Fruit fly (Drosophila melanogaster): Measurements from ENCODE around the gene Myo95E.

Gene Myo95E

DNA sequence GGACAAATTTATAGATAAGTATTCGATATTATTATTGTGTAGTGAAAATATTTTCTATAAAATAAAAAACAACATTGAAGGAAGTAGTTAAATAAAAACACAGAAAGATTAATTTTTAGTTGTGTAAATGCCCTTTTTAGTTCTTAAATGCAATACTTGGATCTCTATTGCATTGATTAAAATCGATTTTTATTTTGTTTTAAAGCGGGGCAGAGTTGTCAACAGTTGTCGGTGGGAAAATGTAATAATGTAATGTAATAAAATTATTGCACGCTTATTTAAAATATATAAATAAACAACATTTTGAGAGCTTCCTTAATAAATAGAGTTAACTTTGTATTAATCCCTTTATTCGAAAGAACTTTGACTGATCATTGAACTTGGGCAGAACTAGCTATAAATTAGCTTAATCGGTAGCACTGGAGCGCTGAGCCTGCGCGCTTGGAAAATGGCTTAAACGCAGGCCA lies 2.3 kb upstream of the Myo95E start, which contains the start of gene Apc2:
Gene Apc2 (plus strand): TSS at position 411 of the 467 bp plus-strand sequence.
- TF ChIP-seq psq (optimal IDR thresholded peaks at IDR 0.05): no peak
- TF ChIP-seq Dll (optimal IDR thresholded peaks at IDR 0.05): no peak
- no peak for TF ChIP-seq pan (optimal IDR thresholded peaks at IDR 0.05)
- no peak for TF ChIP-seq EcR (GFP tag; optimal IDR thresholded peaks at IDR 0.05)
- no peak for TF ChIP-seq usp (GFP tag; optimal IDR thresholded peaks at IDR 0.05)
- no peak for TF ChIP-seq CG8478 (optimal IDR thresholded peaks at IDR 0.05)

DNA sequence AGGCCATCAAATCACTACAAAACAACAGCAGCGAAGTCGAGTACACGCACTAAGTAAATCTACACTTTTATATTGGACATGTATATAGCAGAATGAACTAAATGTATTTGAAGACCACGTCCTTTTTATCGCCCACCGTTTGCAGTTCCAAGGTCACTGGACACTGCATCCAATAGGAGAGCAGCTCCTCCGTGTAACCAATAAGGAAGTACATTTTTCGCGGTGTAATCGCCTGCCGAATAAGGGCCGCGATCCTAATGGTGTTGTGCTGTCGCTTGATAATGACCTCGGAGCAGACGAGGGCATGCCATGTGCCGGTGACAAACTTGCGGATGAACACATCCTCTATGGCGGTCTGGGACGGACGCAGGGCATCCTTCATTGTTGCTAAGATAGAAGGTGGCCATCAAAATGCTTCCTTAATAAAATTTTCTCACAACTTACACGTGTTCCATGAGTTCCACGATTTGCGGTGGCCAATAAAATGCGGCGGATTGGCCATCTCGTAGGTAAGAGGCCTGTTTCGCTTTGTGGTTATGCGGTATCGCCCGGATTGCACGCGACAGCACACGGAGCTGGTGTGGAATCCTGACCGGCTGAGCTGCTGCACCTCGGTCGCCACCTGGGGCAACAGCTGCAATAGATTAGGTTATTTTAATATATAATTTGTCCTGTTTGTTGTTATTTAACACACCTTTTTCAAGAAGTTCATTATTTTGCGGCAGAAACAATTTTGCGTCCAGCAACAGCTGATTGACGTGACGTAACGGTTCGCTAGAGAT lies 1.7 kb upstream of the Myo95E start, which contains the start of gene mRpS24:
Gene mRpS24 (minus strand): TSS at position 772 of the 782 bp plus-strand sequence.
- TF ChIP-seq pan (optimal IDR thresholded peaks at IDR 0.05) (no peak), psq (optimal IDR thresholded peaks at IDR 0.05) (no peak), usp (GFP tag; optimal IDR thresholded peaks at IDR 0.05) (no peak), EcR (GFP tag; optimal IDR thresholded peaks at IDR 0.05) (no peak), CG8478 (optimal IDR thresholded peaks at IDR 0.05) (no peak), Dll (optimal IDR thresholded peaks at IDR 0.05) (no peak)

DNA sequence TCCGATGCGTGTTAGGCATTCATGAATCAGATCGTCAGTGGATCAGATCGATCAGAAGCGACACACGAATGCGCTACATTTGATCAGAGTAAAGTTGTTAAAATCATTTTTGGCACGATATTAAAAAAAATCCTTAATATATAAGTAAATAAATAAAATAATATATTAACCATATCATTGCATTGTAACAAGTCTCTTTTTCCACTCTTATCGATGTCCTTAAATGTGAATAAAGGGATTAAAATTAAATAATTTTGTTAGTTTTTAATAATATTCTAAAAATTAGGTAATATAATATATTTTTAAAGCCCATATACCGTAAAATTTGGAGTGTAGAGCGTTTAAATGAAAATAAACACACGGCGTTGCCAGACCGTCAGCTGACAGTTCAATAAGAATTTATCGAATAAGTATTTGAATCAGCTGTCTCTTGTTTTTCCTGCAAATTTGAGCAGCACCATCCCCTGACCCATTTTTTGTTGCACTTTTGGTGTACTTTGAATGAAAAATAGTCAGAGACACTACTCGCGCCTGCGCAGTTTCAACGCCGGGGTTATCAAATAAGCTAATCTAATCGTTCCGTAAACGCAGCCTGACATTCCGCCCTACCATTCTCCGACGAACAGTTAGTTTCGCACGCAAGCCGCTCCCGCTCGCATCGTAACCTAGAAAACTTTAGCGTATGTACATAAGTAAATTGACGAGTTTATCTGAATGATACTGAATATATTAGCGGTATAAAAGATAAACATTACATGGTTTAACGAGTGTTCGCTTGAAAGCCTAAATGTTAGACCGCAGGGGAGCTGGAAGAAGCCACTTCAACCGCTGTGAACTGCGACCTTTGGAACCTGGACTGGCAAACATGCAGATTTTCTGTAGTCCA lies 9.1 kb downstream of the Myo95E start, which contains the start of the genes p38a and CG6178:
Gene p38a (minus strand): TSS at position 398 of the 886 bp plus-strand sequence.
Gene CG6178 (plus strand): TSS at position 424 of the 886 bp plus-strand sequence.
- TF ChIP-seq CG8478 (optimal IDR thresholded peaks at IDR 0.05) (no peak), Dll (optimal IDR thresholded peaks at IDR 0.05) (no peak), psq (optimal IDR thresholded peaks at IDR 0.05) (no peak), usp (GFP tag; optimal IDR thresholded peaks at IDR 0.05) (no peak)

DNA sequence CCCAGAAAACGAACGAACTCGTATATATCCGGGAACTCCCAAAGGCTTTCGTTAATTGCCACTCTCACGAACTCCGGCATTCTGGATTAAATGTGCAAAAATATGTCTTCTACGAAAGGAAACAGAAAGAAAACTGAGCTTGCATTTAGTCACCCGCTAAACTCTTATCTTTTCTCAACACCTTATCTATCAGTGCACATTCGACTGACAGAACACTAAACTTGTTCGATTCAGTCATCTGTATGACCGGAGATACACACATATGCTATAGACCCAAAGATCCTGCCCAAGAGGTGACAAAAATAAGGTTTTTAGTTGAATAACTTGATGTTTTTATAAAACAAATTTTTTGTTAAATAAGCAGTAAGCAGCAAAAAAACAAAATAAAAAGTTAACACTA lies 11.2 kb downstream of the Myo95E start, which contains the start of gene p38c:
Gene p38c (minus strand): TSS at position 101 of the 400 bp plus-strand sequence.
- TF ChIP-seq CG8478 (optimal IDR thresholded peaks at IDR 0.05) (no peak), pan (optimal IDR thresholded peaks at IDR 0.05) (no peak), Dll (optimal IDR thresholded peaks at IDR 0.05) (no peak), psq (optimal IDR thresholded peaks at IDR 0.05) (no peak), EcR (GFP tag; optimal IDR thresholded peaks at IDR 0.05) (no peak), usp (GFP tag; optimal IDR thresholded peaks at IDR 0.05) (no peak)

DNA sequence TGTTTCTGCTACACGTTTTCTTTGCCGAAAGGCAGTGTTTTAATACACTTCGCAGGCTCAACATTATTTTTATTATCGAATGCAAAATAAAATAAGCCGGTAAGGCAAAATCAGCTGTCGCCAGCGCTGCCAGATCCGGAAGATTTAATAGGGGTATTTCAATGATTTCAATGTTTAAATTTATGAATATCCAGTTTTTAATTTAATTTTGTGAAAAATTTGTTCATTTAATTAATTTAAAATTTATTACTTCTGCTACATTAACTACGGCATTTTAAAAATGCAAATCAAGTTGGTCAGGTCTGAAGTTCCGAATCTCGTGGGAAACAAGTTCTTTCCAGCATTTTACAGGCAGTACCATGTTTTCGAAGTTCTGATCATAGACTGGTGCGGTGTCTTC lies 12.5 kb downstream of the Myo95E start, which contains the start of gene Slimp:
Gene Slimp (minus strand): TSS at position 130 of the 400 bp plus-strand sequence.
- no peak for TF ChIP-seq usp (GFP tag; optimal IDR thresholded peaks at IDR 0.05)
- no peak for TF ChIP-seq psq (optimal IDR thresholded peaks at IDR 0.05)
- no peak for TF ChIP-seq CG8478 (optimal IDR thresholded peaks at IDR 0.05)
- TF ChIP-seq EcR (GFP tag; optimal IDR thresholded peaks at IDR 0.05): no peak
- no peak for TF ChIP-seq pan (optimal IDR thresholded peaks at IDR 0.05)
- TF ChIP-seq Dll (optimal IDR thresholded peaks at IDR 0.05): no peak

DNA sequence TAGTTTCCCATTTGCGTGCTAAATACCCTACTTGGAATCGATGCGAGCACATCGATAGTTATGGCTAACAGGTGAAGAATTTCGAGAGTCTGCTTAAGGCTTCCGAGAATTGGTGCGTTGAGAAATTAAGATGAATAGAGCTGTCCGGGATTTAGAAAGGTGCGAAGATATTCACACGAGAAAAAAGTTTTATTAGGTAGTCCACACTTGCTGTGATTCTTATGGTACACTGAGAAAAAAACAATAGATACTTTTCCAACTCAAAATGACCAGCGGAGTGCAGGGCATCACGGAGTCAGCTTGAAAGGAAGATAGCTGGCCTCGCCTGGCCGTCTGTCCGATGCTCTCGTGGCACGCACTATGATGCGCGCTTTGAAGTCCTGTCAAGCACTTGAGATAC lies 16.8 kb downstream of the Myo95E start:
- TF ChIP-seq pan (optimal IDR thresholded peaks at IDR 0.05) (no peak), psq (optimal IDR thresholded peaks at IDR 0.05) (no peak), usp (GFP tag; optimal IDR thresholded peaks at IDR 0.05) (no peak), CG8478 (optimal IDR thresholded peaks at IDR 0.05) (no peak), EcR (GFP tag; optimal IDR thresholded peaks at IDR 0.05) (no peak), Dll (optimal IDR thresholded peaks at IDR 0.05) (no peak)

DNA sequence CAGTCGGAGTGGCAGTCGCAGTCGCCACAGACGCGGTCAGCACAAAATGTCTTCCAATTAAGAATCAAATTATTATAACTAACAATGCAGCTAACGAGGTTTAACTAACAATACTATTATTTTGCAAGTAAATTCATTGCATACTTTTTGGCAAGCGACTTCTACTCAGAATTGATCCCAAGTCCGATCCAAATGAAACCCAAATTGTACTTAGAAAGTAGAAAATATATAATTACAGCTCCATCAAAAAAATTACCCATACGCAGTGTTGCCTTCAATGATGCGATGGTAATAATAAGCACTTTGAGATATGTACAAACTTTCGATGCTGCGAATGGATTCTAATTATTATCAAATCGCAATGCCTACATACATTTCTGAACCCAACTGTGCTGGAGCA lies 17.5 kb downstream of the Myo95E start:
- no peak for TF ChIP-seq usp (GFP tag; optimal IDR thresholded peaks at IDR 0.05)
- TF ChIP-seq pan (optimal IDR thresholded peaks at IDR 0.05): no peak
- TF ChIP-seq CG8478 (optimal IDR thresholded peaks at IDR 0.05): no peak
- TF ChIP-seq EcR (GFP tag; optimal IDR thresholded peaks at IDR 0.05): no peak
- no peak for TF ChIP-seq Dll (optimal IDR thresholded peaks at IDR 0.05)
- no peak for TF ChIP-seq psq (optimal IDR thresholded peaks at IDR 0.05)

DNA sequence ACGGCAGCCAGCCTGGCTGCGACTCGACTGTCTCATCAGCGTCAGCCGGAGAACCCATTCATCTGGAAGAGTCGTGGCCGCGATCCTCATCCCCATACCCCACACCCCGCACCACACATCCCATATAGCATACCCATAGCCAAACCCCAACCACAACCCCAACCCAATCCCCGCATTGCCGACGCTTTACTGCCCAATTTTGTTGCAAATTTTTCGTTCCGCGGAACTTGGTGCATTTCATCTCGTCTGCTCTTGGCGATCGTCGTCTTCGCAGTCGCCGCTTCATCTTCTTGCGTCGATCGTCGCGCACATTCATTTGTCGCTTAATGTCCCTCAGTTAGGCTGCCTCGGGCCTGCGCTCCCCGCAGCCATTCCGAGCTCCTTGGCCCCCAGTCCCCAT lies 17.9 kb downstream of the Myo95E start:
- TF ChIP-seq Dll (optimal IDR thresholded peaks at IDR 0.05): peak; percentile 55
- TF ChIP-seq CG8478 (optimal IDR thresholded peaks at IDR 0.05): no peak
- no peak for TF ChIP-seq EcR (GFP tag; optimal IDR thresholded peaks at IDR 0.05)
- TF ChIP-seq psq (optimal IDR thresholded peaks at IDR 0.05): no peak
- no peak for TF ChIP-seq pan (optimal IDR thresholded peaks at IDR 0.05)
- no peak for TF ChIP-seq usp (GFP tag; optimal IDR thresholded peaks at IDR 0.05)

DNA sequence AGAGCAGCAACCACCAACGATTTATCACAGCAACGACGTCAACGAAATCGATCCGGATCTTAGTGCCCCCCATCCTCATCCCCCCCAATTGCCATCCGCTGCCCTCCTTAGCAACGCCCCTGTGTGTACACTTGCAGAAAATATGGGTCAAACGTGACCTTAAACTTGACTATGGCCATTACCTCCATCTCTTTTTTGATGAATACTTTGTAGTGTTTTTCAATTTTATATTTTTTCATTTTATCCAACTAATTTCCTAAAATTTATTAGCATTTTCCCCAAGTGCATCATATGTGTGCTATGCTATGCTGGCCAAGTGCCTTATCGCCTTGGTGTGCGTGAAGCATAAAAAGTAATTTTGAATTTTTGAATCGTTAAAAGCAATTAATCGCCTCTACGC lies 18.3 kb downstream of the Myo95E start:
- TF ChIP-seq pan (optimal IDR thresholded peaks at IDR 0.05) (no peak), usp (GFP tag; optimal IDR thresholded peaks at IDR 0.05) (no peak), Dll (optimal IDR thresholded peaks at IDR 0.05) (no peak), psq (optimal IDR thresholded peaks at IDR 0.05) (no peak), CG8478 (optimal IDR thresholded peaks at IDR 0.05) (no peak), EcR (GFP tag; optimal IDR thresholded peaks at IDR 0.05) (no peak)

DNA sequence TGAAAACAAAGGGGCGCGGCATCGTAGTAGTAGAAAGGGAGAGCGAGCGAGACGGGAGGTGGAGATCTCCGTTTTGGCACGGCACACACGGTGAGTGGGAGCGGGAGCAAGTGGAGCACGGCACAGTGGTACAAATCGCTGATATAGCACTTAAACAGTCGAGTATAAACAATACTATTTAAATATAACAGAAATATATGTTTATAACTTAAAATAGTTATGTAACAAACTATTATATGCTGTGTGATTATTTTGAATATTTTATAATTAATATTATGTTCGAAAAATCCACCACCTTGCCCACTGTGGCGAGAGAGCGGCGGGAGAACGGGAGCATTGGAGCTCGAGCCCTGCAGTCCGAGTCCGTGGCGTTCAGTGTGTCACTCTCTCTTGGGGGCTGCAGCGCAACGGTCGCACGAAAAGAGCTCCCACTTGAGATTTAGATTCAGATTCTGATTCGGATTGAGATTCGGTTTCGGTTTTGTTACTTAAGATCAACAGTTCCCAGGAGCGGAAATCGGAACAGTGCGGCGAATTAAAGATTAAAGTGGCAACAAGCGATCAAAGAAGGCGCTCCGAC lies 20.2 kb downstream of the Myo95E start, which contains the start of gene Kal1:
Gene Kal1 (plus strand): TSS at position 383 of the 580 bp plus-strand sequence.
- TF ChIP-seq Dll (optimal IDR thresholded peaks at IDR 0.05) (peak; percentile 73), psq (optimal IDR thresholded peaks at IDR 0.05) (no peak)

DNA sequence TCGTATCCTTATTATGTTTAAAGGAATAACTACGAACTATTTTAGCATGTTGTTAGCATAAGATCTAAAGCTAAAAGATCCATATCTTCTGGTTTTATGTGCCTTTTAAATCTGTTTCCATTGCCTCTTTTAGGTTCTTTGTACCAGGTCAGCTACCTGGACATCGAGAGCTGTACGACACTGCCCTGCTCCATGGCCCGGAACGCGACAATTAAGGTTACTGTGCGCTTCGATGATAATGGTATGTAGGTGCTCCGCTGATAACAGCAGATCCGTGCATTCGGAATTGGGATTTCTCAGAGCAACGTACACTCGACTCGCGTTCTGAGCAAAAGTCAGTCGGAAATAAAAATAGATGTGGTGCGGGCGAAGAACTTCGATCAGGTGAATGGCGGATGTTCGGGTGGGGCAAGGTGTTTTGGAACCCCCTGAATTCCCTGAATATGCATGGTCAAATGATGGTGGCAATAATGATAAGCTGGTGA lies 21.6 kb downstream of the Myo95E start:
- TF ChIP-seq pan (optimal IDR thresholded peaks at IDR 0.05): no peak
- no peak for TF ChIP-seq EcR (GFP tag; optimal IDR thresholded peaks at IDR 0.05)
- TF ChIP-seq Dll (optimal IDR thresholded peaks at IDR 0.05): no peak
